Worm (Caenorhabditis elegans): ENCODE data around the gene cpx-2.

DNA sequence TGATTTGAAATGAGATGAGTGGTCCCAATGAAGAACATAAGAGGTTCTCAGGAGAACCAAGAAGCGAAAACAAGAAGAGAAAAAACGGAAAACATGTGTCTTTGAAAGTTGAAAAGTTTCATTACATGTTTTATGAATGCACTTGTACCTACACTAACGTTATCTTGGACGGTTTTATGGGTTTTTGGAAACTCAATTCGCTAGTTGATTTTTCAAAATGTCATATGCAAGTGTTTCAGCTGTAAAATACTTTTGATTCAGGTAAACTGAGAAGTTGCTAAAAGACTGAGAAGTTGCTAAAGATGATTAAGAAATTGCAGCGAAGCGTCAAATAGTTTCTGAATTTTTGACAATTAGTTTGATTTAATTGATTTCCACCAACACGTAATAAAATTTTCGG, at the start of gene cpx-2:
- no peak for TF ChIP-seq ama-1 (optimal IDR thresholded peaks at IDR 0.05)
- TF ChIP-seq ama-1 (GFP tag; optimal IDR thresholded peaks at IDR 0.05) = no peak
- no peak for TF ChIP-seq ceh-100 (GFP tag; IDR thresholded peaks at IDR 0.05)
- TF ChIP-seq egrh-3 (GFP tag; IDR thresholded peaks at IDR 0.05) = no peak
- TF ChIP-seq Y56A3A.18 (GFP tag; IDR thresholded peaks at IDR 0.05) = no peak
- no peak for TF ChIP-seq nhr-120 (GFP tag; IDR thresholded peaks at IDR 0.05)
- TF ChIP-seq tbx-9 (tag; optimal IDR thresholded peaks at IDR 0.05; ENCODE audit: borderline replicate concordance) = no peak
- no peak for TF ChIP-seq dox-1 (GFP tag; IDR thresholded peaks at IDR 0.05)
- no peak for TF ChIP-seq nhr-80 (tag; optimal IDR thresholded peaks at IDR 0.05)
- no peak for TF ChIP-seq let-526 (GFP tag; IDR thresholded peaks at IDR 0.05)
- TF ChIP-seq repo-1 (tag; optimal IDR thresholded peaks at IDR 0.05) = no peak
- TF ChIP-seq attf-5 (GFP tag; optimal IDR thresholded peaks at IDR 0.05) = no peak
- no peak for TF ChIP-seq sea-2 (GFP tag; IDR thresholded peaks at IDR 0.05)
- no peak for TF ChIP-seq K12H6.12 (tag; optimal IDR thresholded peaks at IDR 0.05)
